Worm (Caenorhabditis elegans) whole organism, L2 larva: ENCODE measurements around the gene gldi-1.

Experiments used
- C34F6.9 ChIP-seq: fragments of 150-350 bp; optimal IDR thresholded peaks from 2 replicates; lab custom pipeline; 2014; ENCODE audit warnings: missing biosample characterization, missing genetic modification characterization
- Y55F3AM.14 ChIP-seq: fragments of 200-800 bp; sonication (Bioruptor generic); optimal IDR thresholded peaks from 2 replicates; lab custom pipeline; 2018; ENCODE audit warnings: mild to moderate bottlenecking, missing genetic modification characterization, missing compliant biosample characterization
- ZK546.5 ChIP-seq: sonication (generic microtip); optimal IDR thresholded peaks from 2 replicates; lab custom pipeline; 2017; ENCODE audit warnings: missing biosample characterization, missing genetic modification characterization
- alr-1 ChIP-seq: fragments of 150-350 bp; optimal IDR thresholded peaks from 2 replicates; lab custom pipeline; 2014; ENCODE audit warnings: missing biosample characterization, missing genetic modification characterization
- aly-2 ChIP-seq: fragments of 150-350 bp; optimal IDR thresholded peaks from 2 replicates; lab custom pipeline; 2014; ENCODE audit warnings: missing biosample characterization, missing genetic modification characterization
- ama-1 ChIP-seq: fragments of 150-350 bp; optimal IDR thresholded peaks from 2 replicates; lab custom pipeline; 2018; ENCODE audit warnings: inconsistent platforms
- crh-2 ChIP-seq: sonication (generic microtip); optimal IDR thresholded peaks from 2 replicates; lab custom pipeline; 2017; ENCODE audit warnings: missing biosample characterization, missing genetic modification characterization
- dmd-4 ChIP-seq: sonication (generic microtip); optimal IDR thresholded peaks from 2 replicates; lab custom pipeline; 2017; ENCODE audit warnings: missing biosample characterization, missing genetic modification characterization
- fos-1 ChIP-seq: fragments of 150-350 bp; optimal IDR thresholded peaks from 2 replicates; lab custom pipeline; 2014; ENCODE audit warnings: missing biosample characterization, missing genetic modification characterization
- lin-11 ChIP-seq: fragments of 150-350 bp; sonication (generic microtip); optimal IDR thresholded peaks from 2 replicates; lab custom pipeline; 2014; ENCODE audit warnings: missing biosample characterization, missing genetic modification characterization, inconsistent platforms, mixed read lengths
- lin-13 ChIP-seq: fragments of 150-350 bp; optimal IDR thresholded peaks from 2 replicates; lab custom pipeline; 2014; ENCODE audit warnings: missing biosample characterization, missing genetic modification reagents, missing genetic modification characterization
- lin-39 ChIP-seq: fragments of 150-350 bp; optimal IDR thresholded peaks from 2 replicates; lab custom pipeline; 2014; ENCODE audit warnings: missing biosample characterization, missing genetic modification reagents, missing genetic modification characterization
- lsy-2 ChIP-seq, 2 experiments: fragments of 150-350 bp in 1 of 2; sonication (generic microtip) in 1 of 2; optimal IDR thresholded peaks; 2 replicates each; lab custom pipeline; 2014 to 2017; ENCODE audit warnings: missing biosample characterization in 2 of 2, missing genetic modification characterization in 2 of 2
- mab-5 ChIP-seq: fragments of 150-350 bp; optimal IDR thresholded peaks from 2 replicates; lab custom pipeline; 2014; ENCODE audit warnings: missing biosample characterization, missing genetic modification characterization
- mbf-1 ChIP-seq: sonication (generic microtip); optimal IDR thresholded peaks from 2 replicates; lab custom pipeline; 2017; ENCODE audit warnings: missing biosample characterization, missing genetic modification characterization
- mdl-1 ChIP-seq, 2 experiments: fragments of 150-350 bp in 1 of 2; sonication (generic microtip) in 1 of 2; optimal IDR thresholded peaks; 2 replicates each; lab custom pipeline; 2017; ENCODE audit warnings: missing biosample characterization in 2 of 2, missing genetic modification characterization in 2 of 2
- nhr-11 ChIP-seq: fragments of 150-350 bp; optimal IDR thresholded peaks from 2 replicates; lab custom pipeline; 2014; ENCODE audit warnings: missing biosample characterization, missing genetic modification characterization
- nhr-12 ChIP-seq: fragments of 150-350 bp; optimal IDR thresholded peaks from 2 replicates; lab custom pipeline; 2014; ENCODE audit warnings: missing biosample characterization, missing genetic modification characterization
- nhr-129 ChIP-seq: fragments of 150-350 bp; optimal IDR thresholded peaks from 2 replicates; lab custom pipeline; 2014; ENCODE audit warnings: missing biosample characterization, missing genetic modification characterization
- nhr-21 ChIP-seq: fragments of 150-350 bp; optimal IDR thresholded peaks from 2 replicates; lab custom pipeline; 2014; ENCODE audit warnings: missing biosample characterization, missing genetic modification characterization
- nhr-23 ChIP-seq: fragments of 150-350 bp; optimal IDR thresholded peaks from 2 replicates; lab custom pipeline; 2014; ENCODE audit warnings: missing biosample characterization, missing genetic modification reagents, missing genetic modification characterization
- nhr-237 ChIP-seq: fragments of 150-350 bp; optimal IDR thresholded peaks from 2 replicates; lab custom pipeline; 2014; ENCODE audit warnings: missing biosample characterization, missing genetic modification characterization
- nhr-25 ChIP-seq: fragments of 150-350 bp; sonication (generic microtip); optimal IDR thresholded peaks from 3 replicates; lab custom pipeline; 2014; ENCODE audit warnings: missing biosample characterization, missing genetic modification characterization
- nhr-6 ChIP-seq: fragments of 150-350 bp; optimal IDR thresholded peaks from 2 replicates; lab custom pipeline; 2014; ENCODE audit warnings: missing biosample characterization, missing genetic modification characterization
- nhr-77 ChIP-seq: fragments of 150-350 bp; optimal IDR thresholded peaks from 2 replicates; lab custom pipeline; 2014; ENCODE audit warnings: missing biosample characterization, missing genetic modification characterization
- sem-4 ChIP-seq: fragments of 150-350 bp; optimal IDR thresholded peaks from 2 replicates; lab custom pipeline; 2014; ENCODE audit warnings: missing biosample characterization, missing genetic modification reagents, missing genetic modification characterization
- skn-1 ChIP-seq: sonication (generic microtip); optimal IDR thresholded peaks from 2 replicates; lab custom pipeline; 2017; ENCODE audit warnings: missing biosample characterization, missing genetic modification characterization
- sma-3 ChIP-seq: sonication (generic microtip); optimal IDR thresholded peaks from 2 replicates; lab custom pipeline; 2016; ENCODE audit warnings: missing genetic modification reagents, missing genetic modification characterization, missing compliant biosample characterization
- unc-39 ChIP-seq: fragments of 150-350 bp; optimal IDR thresholded peaks from 2 replicates; lab custom pipeline; 2014; ENCODE audit warnings: missing biosample characterization, missing genetic modification characterization
- unc-55 ChIP-seq: fragments of 150-350 bp; sonication (generic microtip); optimal IDR thresholded peaks from 3 replicates; lab custom pipeline; 2014; ENCODE audit warnings: missing biosample characterization, missing genetic modification reagents, missing genetic modification characterization
- zag-1 ChIP-seq: fragments of 150-350 bp; optimal IDR thresholded peaks from 2 replicates; lab custom pipeline; 2014; ENCODE audit warnings: missing biosample characterization, missing genetic modification characterization
- ztf-1 ChIP-seq: fragments of 200-800 bp; sonication (Bioruptor generic); conservative IDR thresholded peaks from 2 replicates; pipeline ENCODE4 v1.3.6; 2022; ENCODE audit warnings: missing genetic modification characterization, missing compliant biosample characterization
- ztf-11 ChIP-seq: sonication (generic microtip); optimal IDR thresholded peaks from 2 replicates; lab custom pipeline; 2017; ENCODE audit warnings: missing biosample characterization, missing genetic modification characterization
- ztf-4 ChIP-seq: fragments of 150-350 bp; optimal IDR thresholded peaks from 2 replicates; lab custom pipeline; 2014; ENCODE audit warnings: missing biosample characterization, missing genetic modification characterization

The gldi-1 gene

DNA sequence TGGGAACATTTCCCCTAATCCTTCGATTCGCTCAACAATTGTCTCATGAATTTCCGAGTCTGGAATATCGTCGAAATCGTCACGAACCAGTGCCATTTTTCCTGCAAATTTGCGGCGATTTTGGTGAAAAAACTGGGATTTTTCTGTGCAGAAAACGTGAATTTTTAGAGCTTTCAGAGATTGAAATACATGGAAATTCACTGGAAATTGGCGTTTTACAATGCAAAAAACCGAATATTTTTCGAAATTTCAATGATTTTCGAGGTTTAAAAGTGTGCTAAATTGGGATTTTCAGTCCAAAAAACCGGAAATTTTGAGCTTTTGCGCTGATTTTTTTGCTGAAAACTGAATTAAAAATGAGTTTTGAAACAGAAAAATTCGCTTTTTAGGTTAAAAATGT is 13.8 kb downstream of the gldi-1 start, which contains the start of gene tomm-22:
TSS of gene tomm-22 (minus strand) at position 101 of the 400 bp plus-strand sequence.
- TF ChIP-seq mbf-1 (tag; lab: Kevin White, UChicago) (no peak), lin-13 (GFP tag; lab: Kevin White, UChicago) (no peak), ztf-1 (no peak), ZK546.5 (tag; lab: Kevin White, UChicago) (no peak), nhr-12 (tag; lab: Kevin White, UChicago) (no peak)

DNA sequence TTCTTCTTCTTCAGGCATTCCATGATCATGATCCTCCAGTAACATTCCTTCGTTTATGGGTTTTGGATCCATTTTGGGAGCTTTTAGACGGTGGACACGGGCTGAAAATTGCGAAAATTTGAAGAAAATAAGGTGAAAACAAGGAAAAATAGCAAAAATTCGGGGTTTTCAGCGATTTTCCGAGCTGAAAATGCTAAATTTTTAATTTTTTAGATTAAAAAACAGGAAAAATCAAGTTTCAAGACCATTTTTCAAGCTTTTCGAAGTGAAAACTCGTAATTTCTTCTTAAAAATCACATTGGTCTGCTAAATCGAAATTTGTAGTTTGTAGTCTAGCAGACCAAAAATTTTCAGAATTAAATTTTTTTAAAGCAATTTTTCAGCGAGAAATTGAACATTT is 16.9 kb downstream of the gldi-1 start, which contains the start of gene nfyb-1:
TSS of gene nfyb-1 (minus strand) at position 101 of the 400 bp plus-strand sequence.
- TF ChIP-seq nhr-12 (tag; lab: Kevin White, UChicago) (no peak), crh-2 (tag; lab: Kevin White, UChicago) (no peak), C34F6.9 (no peak), sma-3 (no peak), Y55F3AM.14 (GFP tag; lab: Kevin White, UChicago) (no peak), mdl-1 (tag; optimal IDR thresholded peaks at IDR 0.05; lab: Kevin White, UChicago) (no peak), skn-1 (no peak)
- TF ChIP-seq, all 48 proteins: peak for 0

DNA sequence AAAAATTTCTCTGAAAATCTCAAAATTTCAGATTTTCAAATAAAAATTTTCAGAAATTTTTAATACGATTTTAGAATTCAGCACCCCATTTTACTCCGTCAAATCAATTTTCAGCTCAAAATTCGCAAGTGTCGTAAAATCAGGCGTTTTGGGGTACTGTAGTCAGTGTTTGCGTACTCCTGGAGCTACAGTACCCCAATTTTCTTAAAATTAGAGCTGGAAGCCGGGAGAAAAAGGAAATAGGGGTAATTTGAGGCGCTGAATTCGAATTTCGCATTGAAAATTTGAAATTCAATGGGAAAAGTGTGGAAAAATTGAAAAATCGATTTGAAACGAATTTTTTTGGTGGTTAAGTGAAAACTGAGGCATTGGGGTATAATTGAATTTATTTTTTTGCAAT is 22.9 kb downstream of the gldi-1 start:
- no peak for TF ChIP-seq skn-1
- TF ChIP-seq crh-2 (tag; lab: Kevin White, UChicago): no peak
- TF ChIP-seq lsy-2 (tag; optimal IDR thresholded peaks at IDR 0.05; lab: Kevin White, UChicago): peak; percentile 45 to 68
- no peak for TF ChIP-seq nhr-11
- no peak for TF ChIP-seq nhr-21 (tag; lab: Kevin White, UChicago)
- no peak for TF ChIP-seq nhr-25 (tag; lab: Kevin White, UChicago)
- no peak for TF ChIP-seq nhr-12 (tag; lab: Kevin White, UChicago)
- TF ChIP-seq, all 48 proteins: peak for 1

DNA sequence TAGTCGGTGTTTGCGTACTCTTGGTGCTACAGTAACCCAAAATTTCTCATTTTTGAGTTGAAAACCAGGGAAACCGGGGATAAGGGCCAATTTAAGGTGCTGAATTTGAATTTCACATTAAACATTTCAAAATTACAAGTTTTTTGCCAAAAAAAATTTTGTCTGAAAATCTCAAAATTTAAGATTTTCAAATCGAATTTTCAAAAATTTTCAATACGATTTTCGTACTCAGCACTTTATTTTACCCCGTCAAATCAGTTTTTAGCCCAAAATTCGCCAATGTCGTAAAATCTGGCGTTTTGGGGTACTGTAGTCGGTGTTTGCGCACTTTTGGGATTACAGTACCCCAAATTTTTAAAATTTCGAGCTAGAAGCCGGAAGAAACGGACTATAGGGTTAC is 23.3 kb downstream of the gldi-1 start, which contains the start of gene W10D9.3:
TSS of gene W10D9.3 (minus strand) at position 101 of the 400 bp plus-strand sequence.
- TF ChIP-seq unc-55 (GFP tag; lab: Kevin White, UChicago): no peak
- TF ChIP-seq ama-1 (lab: Kevin White, UChicago): no peak
- no peak for TF ChIP-seq nhr-237 (tag; lab: Kevin White, UChicago)
- TF ChIP-seq dmd-4 (tag; lab: Kevin White, UChicago): no peak
- TF ChIP-seq mab-5: no peak
- no peak for TF ChIP-seq zag-1 (tag; lab: Kevin White, UChicago)
- no peak for TF ChIP-seq fos-1 (tag; lab: Kevin White, UChicago)
- no peak for TF ChIP-seq sem-4
- no peak for TF ChIP-seq lin-11 (tag; lab: Kevin White, UChicago)
- TF ChIP-seq nhr-129 (tag; lab: Kevin White, UChicago): no peak
- TF ChIP-seq alr-1 (tag; lab: Kevin White, UChicago): no peak
- no peak for TF ChIP-seq Y55F3AM.14 (GFP tag; lab: Kevin White, UChicago)
- no peak for TF ChIP-seq nhr-12 (tag; lab: Kevin White, UChicago)
- TF ChIP-seq nhr-11: no peak
- TF ChIP-seq aly-2 (tag; lab: Kevin White, UChicago): no peak
- no peak for TF ChIP-seq ztf-4 (tag; lab: Kevin White, UChicago)
- TF ChIP-seq nhr-6 (tag; lab: Kevin White, UChicago): no peak
- no peak for TF ChIP-seq unc-39 (tag; lab: Kevin White, UChicago)
- no peak for TF ChIP-seq ztf-11 (tag; lab: Kevin White, UChicago)
- TF ChIP-seq mbf-1 (tag; lab: Kevin White, UChicago): no peak

DNA sequence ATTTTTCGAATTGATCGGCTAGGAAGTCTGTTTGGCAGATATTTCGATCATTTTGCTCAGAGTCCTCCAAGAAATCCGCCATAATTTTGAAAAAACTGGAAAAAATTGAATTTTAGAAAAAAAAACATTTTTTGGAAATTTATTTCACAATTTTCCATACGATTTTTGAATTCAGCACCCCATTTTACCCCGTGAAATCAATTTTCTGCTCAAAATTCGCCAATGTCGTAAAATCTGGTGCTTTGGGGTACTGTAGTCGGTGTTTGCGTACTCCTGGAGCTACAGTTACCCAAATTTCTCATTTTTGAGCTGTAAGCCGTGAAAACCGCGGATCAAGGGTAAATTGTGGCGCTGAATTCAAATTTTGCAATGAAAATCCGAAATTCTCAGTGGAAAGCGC is 26.4 kb downstream of the gldi-1 start, which contains the start of gene gvd-1:
TSS of gene gvd-1 (minus strand) at position 101 of the 400 bp plus-strand sequence.
- no peak for TF ChIP-seq zag-1 (tag; lab: Kevin White, UChicago)
- TF ChIP-seq sma-3: no peak
- no peak for TF ChIP-seq nhr-21 (tag; lab: Kevin White, UChicago)
- no peak for TF ChIP-seq fos-1 (tag; lab: Kevin White, UChicago)
- TF ChIP-seq Y55F3AM.14 (GFP tag; lab: Kevin White, UChicago): no peak
- TF ChIP-seq ZK546.5 (tag; lab: Kevin White, UChicago): no peak
- no peak for TF ChIP-seq lin-39
- TF ChIP-seq nhr-23: no peak
- TF ChIP-seq lin-11 (tag; lab: Kevin White, UChicago): no peak
- TF ChIP-seq nhr-11: no peak
- TF ChIP-seq lsy-2 (tag; optimal IDR thresholded peaks at IDR 0.05; lab: Kevin White, UChicago): no peak
- no peak for TF ChIP-seq nhr-12 (tag; lab: Kevin White, UChicago)
- TF ChIP-seq mdl-1 (tag; optimal IDR thresholded peaks at IDR 0.05; lab: Kevin White, UChicago): no peak
- no peak for TF ChIP-seq nhr-77 (tag; lab: Kevin White, UChicago)
